Worm (Caenorhabditis elegans) whole organism, mixed stage, embryonic: Measurements from ENCODE around the gene C13A2.12.

Source experiments
- elt-3 ChIP-seq: fragments of 150-350 bp; optimal IDR thresholded peaks from 2 replicates; lab custom pipeline; 2014; ENCODE audit warnings: missing biosample characterization, missing genetic modification characterization
- lsy-2 ChIP-seq: fragments of 150-350 bp; optimal IDR thresholded peaks from 2 replicates; lab custom pipeline; 2014; ENCODE audit warnings: missing biosample characterization, missing genetic modification characterization
- mab-5 ChIP-seq: fragments of 150-350 bp; optimal IDR thresholded peaks from 2 replicates; lab custom pipeline; 2014; ENCODE audit warnings: missing biosample characterization, missing genetic modification characterization
- nhr-28 ChIP-seq: fragments of 150-350 bp; optimal IDR thresholded peaks from 2 replicates; lab custom pipeline; 2014; ENCODE audit warnings: missing biosample characterization, missing genetic modification characterization
- pha-4 ChIP-seq: fragments of 150-350 bp; optimal IDR thresholded peaks from 2 replicates; lab custom pipeline; 2018; ENCODE audit warnings: missing biosample characterization, missing genetic modification reagents, missing genetic modification characterization
- unc-120 ChIP-seq: sonication (generic microtip); optimal IDR thresholded peaks from 2 replicates; lab custom pipeline; 2017; ENCODE audit warnings: missing genetic modification characterization, missing compliant biosample characterization; ENCODE audit not compliant: poor library complexity, severe bottlenecking

- no peak for TF ChIP-seq mab-5 (tag; lab: Kevin White, UChicago)
- TF ChIP-seq elt-3 (tag; lab: Kevin White, UChicago), result no peak
- TF ChIP-seq pha-4 (tag; lab: Kevin White, UChicago), result no peak
- no peak for TF ChIP-seq lsy-2 (tag; lab: Kevin White, UChicago)
- TF ChIP-seq nhr-28 (tag; lab: Kevin White, UChicago), result no peak
- TF ChIP-seq unc-120 (tag; lab: Kevin White, UChicago), result no peak
These were observed 36.2 kb downstream of the C13A2.12 start, which contains the start of gene F07G11.4 for ce11 chrV:7295270-7295669.
